Worm (Caenorhabditis elegans) whole organism, young adult: Measurements from ENCODE around the gene Y57A10A.29.

Experiments used
- ceh-40 ChIP-seq: fragments of 200-800 bp; sonication (Bioruptor generic); IDR thresholded peaks from 2 replicates; pipeline ENCODE4 v1.3.6; 2022; ENCODE audit warnings: missing genetic modification characterization, missing compliant biosample characterization
- snpc-1.1 ChIP-seq: sonication (generic microtip); optimal IDR thresholded peaks from 2 replicates; lab custom pipeline; 2017; ENCODE audit warnings: missing genetic modification characterization, mild to moderate bottlenecking, missing compliant biosample characterization, antibody characterized with exemption, moderate library complexity, missing genotype, missing genetic modification reagents; ENCODE audit not compliant: insufficient read depth
- unc-62 ChIP-seq: fragments of 150-350 bp; optimal IDR thresholded peaks from 2 replicates; lab custom pipeline; 2014; ENCODE audit warnings: missing biosample characterization, missing genetic modification reagents, missing genetic modification characterization
- zfh-2 ChIP-seq: fragments of 200-800 bp; sonication (Bioruptor generic); conservative IDR thresholded peaks from 2 replicates; pipeline ENCODE4 v1.3.6; 2022; ENCODE audit warnings: missing genetic modification reagents, missing genetic modification characterization, missing compliant biosample characterization

DNA sequence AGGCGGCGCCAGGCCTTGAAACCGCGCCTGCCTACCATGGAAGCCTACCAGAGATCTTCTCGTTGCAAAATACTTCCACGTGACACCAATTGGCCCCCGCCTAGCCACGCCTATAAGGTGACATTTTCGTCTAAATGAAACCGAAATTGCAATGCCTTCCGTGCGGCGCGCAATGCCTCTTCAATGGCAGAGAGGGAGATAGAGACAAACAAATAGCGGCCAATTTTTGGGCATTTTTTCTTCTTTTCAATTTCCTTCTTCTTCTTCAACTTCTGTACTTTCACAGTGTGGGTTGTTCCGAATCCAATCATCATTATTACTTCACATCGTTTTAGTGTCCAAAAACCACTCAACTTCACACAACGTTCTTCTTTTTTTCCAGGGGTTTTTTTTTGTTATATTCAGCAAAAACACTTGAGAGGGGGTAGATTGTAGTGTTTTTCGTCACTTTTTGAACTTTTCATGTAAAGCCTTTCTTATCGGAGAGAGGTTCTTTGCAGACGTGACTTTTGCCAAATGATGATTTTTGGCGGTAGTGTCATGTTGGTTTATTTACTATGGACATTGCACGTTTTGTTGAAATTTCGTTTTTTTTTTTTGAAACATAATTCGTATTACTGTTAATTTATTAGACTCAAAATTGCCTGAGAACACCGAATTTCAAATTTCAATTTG is 18.1 kb upstream of the Y57A10A.29 start:
- TF ChIP-seq snpc-1.1 (tag; lab: Kevin White, UChicago) (no peak), unc-62 (GFP tag; lab: Kevin White, UChicago) (no peak), ceh-40 (no peak), zfh-2 (peak; percentile 53; the same call in 1 of the 2 replicates)
